Fruit fly (Drosophila melanogaster) whole organism, embryonic: Measurements from ENCODE around the gene CG43675.
A peak's percentile ranks its signal among the peaks of the same experiment; 100 is the strongest.

Experiments
- Adf1 ChIP-seq: fragments of 200-800 bp; sonication (Bioruptor generic); IDR thresholded peaks from 2 replicates; pipeline ENCODE4 v1.3.6; 2022; ENCODE audit warnings: missing biosample characterization, missing genetic modification characterization
- BEAF-32 ChIP-seq: fragments of 200-800 bp; sonication (Bioruptor generic); optimal IDR thresholded peaks from 3 replicates; lab custom pipeline; 2017; ENCODE audit warnings: missing biosample characterization, missing genetic modification characterization, mild to moderate bottlenecking, moderate library complexity, missing genetic modification reagents
- CG10959 ChIP-seq: fragments of 200-800 bp; sonication (Bioruptor generic); IDR thresholded peaks from 2 replicates; pipeline ENCODE4 v1.3.6; 2022; ENCODE audit warnings: missing biosample characterization, missing genetic modification characterization
- CG11695 ChIP-seq: fragments of 200-800 bp; sonication (Bioruptor generic); IDR thresholded peaks from 3 replicates; pipeline ENCODE4 v1.3.6; 2022; ENCODE audit warnings: missing biosample characterization, missing genetic modification characterization
- CG17186 ChIP-seq: fragments of 200-800 bp; sonication (Bioruptor generic); optimal IDR thresholded peaks from 3 replicates; lab custom pipeline; 2017; ENCODE audit warnings: missing biosample characterization, missing genetic modification reagents, missing genetic modification characterization
- CG17612 ChIP-seq: fragments of 200-800 bp; sonication (Bioruptor generic); IDR thresholded peaks from 2 replicates; pipeline ENCODE4 v1.3.6; 2022; ENCODE audit warnings: missing biosample characterization, missing genetic modification characterization
- CG1792 ChIP-seq: fragments of 200-800 bp; sonication (Bioruptor generic); optimal IDR thresholded peaks from 2 replicates; lab custom pipeline; 2016; ENCODE audit warnings: missing biosample characterization, missing genetic modification characterization
- CG2129 ChIP-seq: fragments of 200-800 bp; sonication (Bioruptor generic); IDR thresholded peaks from 2 replicates; pipeline ENCODE4 v1.3.6; 2022; ENCODE audit warnings: missing biosample characterization, missing genetic modification characterization; ENCODE audit not compliant: partially characterized antibody
- CG32772 ChIP-seq: fragments of 200-800 bp; sonication (Bioruptor generic); IDR thresholded peaks from 2 replicates; pipeline ENCODE4 v1.3.6; 2022; ENCODE audit warnings: missing biosample characterization, missing genetic modification characterization
- CG3407 ChIP-seq: fragments of 200-800 bp; sonication (Bioruptor generic); optimal IDR thresholded peaks from 2 replicates; lab custom pipeline; 2018; ENCODE audit warnings: missing biosample characterization, mild to moderate bottlenecking, missing genetic modification characterization
- CG42726 ChIP-seq: fragments of 200-800 bp; sonication (Bioruptor generic); IDR thresholded peaks from 2 replicates; pipeline ENCODE4 v1.3.6; 2022; ENCODE audit warnings: missing biosample characterization, missing genetic modification characterization; ENCODE audit not compliant: partially characterized antibody
- CG6272 ChIP-seq: fragments of 200-800 bp; sonication (Bioruptor generic); IDR thresholded peaks from 2 replicates; pipeline ENCODE4 v1.3.6; 2022; ENCODE audit warnings: missing biosample characterization, missing genetic modification characterization
- CG6683 ChIP-seq: fragments of 200-800 bp; sonication (Bioruptor generic); optimal IDR thresholded peaks from 2 replicates; lab custom pipeline; 2017; ENCODE audit warnings: missing biosample characterization, mild to moderate bottlenecking, missing genetic modification characterization, missing genetic modification reagents
- CG8478 ChIP-seq: fragments of >200 bp; optimal IDR thresholded peaks from 2 replicates; lab custom pipeline; 2018
- CG8924 ChIP-seq: fragments of 200-800 bp; optimal IDR thresholded peaks from 3 replicates; lab custom pipeline; 2019; ENCODE audit warnings: missing biosample characterization, mild to moderate bottlenecking, missing genetic modification characterization, moderate library complexity
- Gsc ChIP-seq: fragments of 200-800 bp; sonication (Bioruptor generic); IDR thresholded peaks from 2 replicates; pipeline ENCODE4 v1.3.6; 2022; ENCODE audit warnings: missing biosample characterization, missing genetic modification characterization
- HLH4C ChIP-seq: fragments of 200-800 bp; sonication (Bioruptor generic); IDR thresholded peaks from 3 replicates; pipeline ENCODE4 v1.3.6; 2022; ENCODE audit warnings: missing biosample characterization, missing genetic modification characterization; ENCODE audit not compliant: partially characterized antibody
- Hand ChIP-seq: fragments of 200-800 bp; sonication (Bioruptor generic); optimal IDR thresholded peaks from 2 replicates; lab custom pipeline; 2017; ENCODE audit warnings: mild to moderate bottlenecking, missing biosample characterization, missing genetic modification reagents, missing genetic modification characterization
- Hey ChIP-seq: fragments of 200-800 bp; sonication (Bioruptor generic); optimal IDR thresholded peaks from 3 replicates; lab custom pipeline; 2018; ENCODE audit warnings: missing biosample characterization, mild to moderate bottlenecking, missing genetic modification characterization
- Hmr ChIP-seq: fragments of 200-800 bp; sonication (Bioruptor generic); optimal IDR thresholded peaks from 3 replicates; lab custom pipeline; 2017; ENCODE audit warnings: mild to moderate bottlenecking, missing biosample characterization, missing genetic modification reagents, missing genetic modification characterization
- Hr3 ChIP-seq: fragments of 200-800 bp; sonication (Bioruptor generic); optimal IDR thresholded peaks from 3 replicates; lab custom pipeline; 2016; ENCODE audit warnings: missing biosample characterization, missing genetic modification characterization
- Hsf ChIP-seq: fragments of 200-800 bp; sonication (Bioruptor generic); optimal IDR thresholded peaks from 3 replicates; lab custom pipeline; 2016; ENCODE audit warnings: missing biosample characterization, missing genetic modification characterization
- Jarid2 ChIP-seq: fragments of 200-800 bp; sonication (Bioruptor generic); optimal IDR thresholded peaks from 3 replicates; lab custom pipeline; 2017; ENCODE audit warnings: mild to moderate bottlenecking, missing biosample characterization, missing genetic modification reagents, missing genetic modification characterization
- Nf-YA ChIP-seq: fragments of 200-800 bp; sonication (Bioruptor generic); IDR thresholded peaks from 2 replicates; pipeline ENCODE4 v1.3.6; 2022; ENCODE audit warnings: missing biosample characterization, missing genetic modification characterization
- NfI ChIP-seq: fragments of 200-800 bp; sonication (Bioruptor generic); optimal IDR thresholded peaks from 3 replicates; lab custom pipeline; 2018; ENCODE audit warnings: missing biosample characterization, mild to moderate bottlenecking, missing genetic modification characterization, moderate library complexity
- Pdp1 ChIP-seq, 2 experiments: fragments of 200-800 bp; sonication (Bioruptor generic); optimal IDR thresholded peaks; 3 replicates each; lab custom pipeline; 2016; ENCODE audit warnings: missing biosample characterization in 2 of 2, missing genetic modification characterization in 2 of 2, mild to moderate bottlenecking in 1 of 2, moderate library complexity in 1 of 2
- Sox102F ChIP-seq: fragments of 200-800 bp; sonication (Bioruptor generic); optimal IDR thresholded peaks from 2 replicates; lab custom pipeline; 2018; ENCODE audit warnings: missing biosample characterization, mild to moderate bottlenecking, missing genetic modification characterization, moderate library complexity
- Stat92E ChIP-seq, 3 experiments: fragments of >200 bp in 2 of 3; fragments of 200-800 bp in 1 of 3; sonication (Bioruptor generic) in 1 of 3; optimal IDR thresholded peaks; 2 replicates each; lab custom pipeline; 2017 to 2019; ENCODE audit warnings: missing biosample characterization in 3 of 3, missing genetic modification characterization in 3 of 3, mild to moderate bottlenecking in 1 of 3, moderate library complexity in 1 of 3
- abd-A ChIP-seq: fragments of 200-800 bp; sonication (Bioruptor generic); optimal IDR thresholded peaks from 3 replicates; lab custom pipeline; 2019; ENCODE audit warnings: missing biosample characterization, mild to moderate bottlenecking, missing genetic modification characterization, moderate library complexity
- al ChIP-seq: fragments of 200-800 bp; sonication (Bioruptor generic); IDR thresholded peaks from 2 replicates; pipeline ENCODE4 v1.3.6; 2022; ENCODE audit warnings: missing biosample characterization, missing genetic modification characterization
- dmrt11E ChIP-seq: fragments of 200-800 bp; sonication (Bioruptor generic); optimal IDR thresholded peaks from 3 replicates; lab custom pipeline; 2018; ENCODE audit warnings: missing biosample characterization, mild to moderate bottlenecking, missing genetic modification characterization, moderate library complexity
- dmrt99B ChIP-seq: fragments of 200-800 bp; sonication (Bioruptor generic); optimal IDR thresholded peaks from 2 replicates; lab custom pipeline; 2018; ENCODE audit warnings: missing biosample characterization, mild to moderate bottlenecking, missing genetic modification characterization, moderate library complexity
- ems ChIP-seq: fragments of 200-800 bp; sonication (Bioruptor generic); optimal IDR thresholded peaks from 3 replicates; lab custom pipeline; 2016; ENCODE audit warnings: missing biosample characterization, missing genetic modification characterization
- eve ChIP-seq, 2 experiments: fragments of >200 bp; optimal IDR thresholded peaks; 2 replicates each; lab custom pipeline; 2017; ENCODE audit warnings: missing biosample characterization in 2 of 2, missing genetic modification characterization in 2 of 2
- fru ChIP-seq: fragments of >200 bp; optimal IDR thresholded peaks from 2 replicates; lab custom pipeline; 2017
- gem ChIP-seq: fragments of 200-800 bp; sonication (Bioruptor generic); optimal IDR thresholded peaks from 2 replicates; lab custom pipeline; 2019; ENCODE audit warnings: missing biosample characterization, mild to moderate bottlenecking, missing genetic modification characterization, moderate library complexity
- grau ChIP-seq: fragments of 200-800 bp; optimal IDR thresholded peaks from 3 replicates; lab custom pipeline; 2019; ENCODE audit warnings: missing biosample characterization, mild to moderate bottlenecking, missing genetic modification characterization, moderate library complexity
- ham ChIP-seq: fragments of 200-800 bp; sonication (Bioruptor generic); IDR thresholded peaks from 2 replicates; pipeline ENCODE4 v1.3.6; 2022; ENCODE audit warnings: missing biosample characterization, missing genetic modification characterization
- pfk ChIP-seq: fragments of 200-800 bp; sonication (Bioruptor generic); optimal IDR thresholded peaks from 2 replicates; lab custom pipeline; 2018; ENCODE audit warnings: missing biosample characterization, mild to moderate bottlenecking, missing genetic modification characterization, moderate library complexity
- prd ChIP-seq, 3 experiments: fragments of >200 bp in 2 of 3; fragments of 200-800 bp in 1 of 3; sonication (Bioruptor generic) in 1 of 3; optimal IDR thresholded peaks in 2 of 3; IDR thresholded peaks in 1 of 3; 2 replicates in 2 of 3; 3 replicates in 1 of 3; pipeline versions ENCODE4 v1.3.6 to Lab custom; 2017 to 2022; ENCODE audit warnings: missing biosample characterization in 1 of 3, missing genetic modification characterization in 1 of 3
- pros ChIP-seq: fragments of 200-800 bp; sonication (Bioruptor generic); optimal IDR thresholded peaks from 3 replicates; lab custom pipeline; 2019; ENCODE audit warnings: missing biosample characterization, mild to moderate bottlenecking, missing genetic modification characterization, moderate library complexity
- sc ChIP-seq, 3 experiments: fragments of >200 bp in 2 of 3; fragments of 200-800 bp in 1 of 3; sonication (Bioruptor generic) in 1 of 3; optimal IDR thresholded peaks; 2 replicates in 2 of 3; 3 replicates in 1 of 3; lab custom pipeline; 2017; ENCODE audit warnings: mild to moderate bottlenecking in 1 of 3, missing biosample characterization in 1 of 3, missing genetic modification characterization in 1 of 3, missing genetic modification reagents in 1 of 3
- schlank ChIP-seq: fragments of 200-800 bp; sonication (Bioruptor generic); optimal IDR thresholded peaks from 2 replicates; lab custom pipeline; 2018; ENCODE audit warnings: missing biosample characterization, mild to moderate bottlenecking, missing genetic modification characterization
- so ChIP-seq: fragments of 200-800 bp; sonication (Bioruptor generic); IDR thresholded peaks from 3 replicates; pipeline ENCODE4 v1.3.6; 2022; ENCODE audit warnings: missing biosample characterization, missing genetic modification characterization
- sr ChIP-seq: fragments of 200-800 bp; sonication (Bioruptor generic); IDR thresholded peaks from 3 replicates; pipeline ENCODE4 v1.3.6; 2022; ENCODE audit warnings: missing biosample characterization, missing genetic modification characterization
- trh ChIP-seq: fragments of 200-800 bp; sonication (Bioruptor generic); optimal IDR thresholded peaks from 2 replicates; lab custom pipeline; 2016; ENCODE audit warnings: missing biosample characterization, missing genetic modification characterization
- tup ChIP-seq: fragments of 200-800 bp; sonication (Bioruptor generic); optimal IDR thresholded peaks from 2 replicates; lab custom pipeline; 2016; ENCODE audit warnings: missing biosample characterization, mild to moderate bottlenecking, missing genetic modification characterization, moderate library complexity
- zen2 ChIP-seq: fragments of 200-800 bp; sonication (Bioruptor generic); IDR thresholded peaks from 3 replicates; pipeline ENCODE4 v1.3.6; 2022; ENCODE audit warnings: missing biosample characterization, missing genetic modification characterization; ENCODE audit not compliant: partially characterized antibody

Gene CG43675

DNA sequence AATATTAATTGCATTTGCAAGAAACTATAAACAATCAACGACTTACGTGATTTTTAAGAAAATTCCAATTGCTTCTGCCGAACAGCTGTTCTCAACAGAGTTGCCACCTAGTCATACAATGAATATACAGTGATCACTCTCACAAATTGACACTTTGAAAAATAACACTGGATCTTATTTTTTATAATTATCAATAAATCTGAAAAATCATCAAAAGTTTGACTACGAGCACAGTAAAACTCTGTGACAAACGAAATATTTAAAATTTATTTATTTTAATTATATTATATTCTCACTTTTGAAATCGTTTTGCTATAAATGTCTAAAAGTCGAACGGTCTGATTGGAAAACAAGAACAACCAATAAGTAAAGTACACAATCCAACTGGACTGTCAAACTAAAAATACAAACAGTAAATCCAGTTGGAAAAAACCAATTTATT, 44.7 kb downstream of the CG43675 start, which contains the start of gene CG34117 (continued):
- peak; percentile 57 for TF ChIP-seq CG6683 (GFP tag; lab: Kevin White, UChicago)
- no peak for TF ChIP-seq HLH4C (GFP tag; lab: Robert Waterston, UW)
- TF ChIP-seq CG32772: peak; percentile 78
- no peak for TF ChIP-seq zen2
- TF ChIP-seq CG17612 (GFP tag; lab: Robert Waterston, UW): peak; percentile 5; the same call in 1 of the 2 replicates
- TF ChIP-seq CG8924: peak; percentile 88
- TF ChIP-seq Sox102F (GFP tag; lab: Kevin White, UChicago): peak; percentile 83
- TF ChIP-seq CG17186 (GFP tag; lab: Kevin White, UChicago): peak; percentile 13
- peak; percentile 82 for TF ChIP-seq Hmr (GFP tag; lab: Kevin White, UChicago)
- TF ChIP-seq CG2129: no peak
- TF ChIP-seq Hr3: peak; percentile 82
- 0 out of 3 replicates have a peak, but pooled peaks have one; percentile 16 for TF ChIP-seq sr (GFP tag; lab: Robert Waterston, UW)
- peak; percentile 67 for TF ChIP-seq trh (GFP tag; lab: Kevin White, UChicago)
- peak; percentile 34; the same call in 1 of the 2 replicates for TF ChIP-seq CG42726 (GFP tag; lab: Robert Waterston, UW)
- TF ChIP-seq ham (GFP tag; lab: Robert Waterston, UW): peak; percentile 33; the same call in 1 of the 2 replicates
- TF ChIP-seq CG3407: peak; percentile 13
- peak; percentile 76 for TF ChIP-seq dmrt11E
- TF ChIP-seq CG1792: peak; percentile 39
- peak; percentile 78 for TF ChIP-seq NfI (GFP tag; lab: Kevin White, UChicago)
- no peak for TF ChIP-seq prd (optimal IDR thresholded peaks at IDR 0.05; lab: Kevin White, UChicago)
- TF ChIP-seq prd (GFP tag; IDR thresholded peaks at IDR 0.05; lab: Robert Waterston, UW): peak; percentile 90
- no peak for TF ChIP-seq Gsc
- peak; percentile 57 to 93 for TF ChIP-seq Pdp1 (GFP tag; optimal IDR thresholded peaks at IDR 0.05; lab: Kevin White, UChicago)
- TF ChIP-seq Jarid2 (GFP tag; lab: Kevin White, UChicago): peak; percentile 10
- no peak for TF ChIP-seq Hey (tag; lab: Kevin White, UChicago)
- TF ChIP-seq pros (GFP tag; lab: Kevin White, UChicago): no peak
- TF ChIP-seq ems: peak; percentile 25
- peak; percentile 16 for TF ChIP-seq BEAF-32 (GFP tag; lab: Kevin White, UChicago)
- no peak for TF ChIP-seq CG8478 (lab: Kevin White, UChicago)
- peak; percentile 24 for TF ChIP-seq abd-A (tag; lab: Kevin White, UChicago)
- TF ChIP-seq pfk (GFP tag; lab: Kevin White, UChicago): peak; percentile 32
- TF ChIP-seq gem (tag; lab: Kevin White, UChicago): peak; percentile 90
- peak; percentile 69 for TF ChIP-seq CG10959 (GFP tag; lab: Robert Waterston, UW)
- no peak for TF ChIP-seq eve (GFP tag; optimal IDR thresholded peaks at IDR 0.05; lab: Kevin White, UChicago)
- TF ChIP-seq Adf1 (GFP tag; lab: Robert Waterston, UW): peak; percentile 54; the same call in 1 of the 2 replicates
- TF ChIP-seq CG11695: peak; percentile 80; the same call in 2 of the 3 replicates
- peak; percentile 54 for TF ChIP-seq schlank (tag; lab: Kevin White, UChicago)
- TF ChIP-seq sc (optimal IDR thresholded peaks at IDR 0.05; lab: Kevin White, UChicago): no peak
- peak; percentile 58 for TF ChIP-seq sc (GFP tag; optimal IDR thresholded peaks at IDR 0.05; lab: Kevin White, UChicago)
- TF ChIP-seq Stat92E (GFP tag; optimal IDR thresholded peaks at IDR 0.05; lab: Kevin White, UChicago): no peak
- TF ChIP-seq Nf-YA (GFP tag; lab: Robert Waterston, UW): peak; percentile 27; the same call in 1 of the 2 replicates
- peak; percentile 100 for TF ChIP-seq grau (tag; lab: Kevin White, UChicago)
- peak; percentile 66 for TF ChIP-seq Hsf
- TF ChIP-seq tup (GFP tag; lab: Kevin White, UChicago): peak; percentile 4
- TF ChIP-seq so: peak; percentile 83
- TF ChIP-seq al (GFP tag; lab: Robert Waterston, UW): peak; percentile 74
- TF ChIP-seq CG6272 (GFP tag; lab: Robert Waterston, UW): peak; percentile 30; the same call in 1 of the 2 replicates
- TF ChIP-seq dmrt99B: peak; percentile 75
- TF ChIP-seq fru (lab: Kevin White, UChicago): no peak
- peak; percentile 67 for TF ChIP-seq Hand
